Fruit fly (Drosophila melanogaster) whole organism, wandering third instar larva: Measurements from ENCODE around the gene dmt.

Experiments used
- CG32264 ChIP-seq: fragments of 200-800 bp; sonication (Bioruptor generic); optimal IDR thresholded peaks from 2 replicates; lab custom pipeline; 2016; ENCODE audit warnings: missing biosample characterization, missing genetic modification characterization
- CG9705 ChIP-seq: fragments of 200-800 bp; sonication (Bioruptor generic); optimal IDR thresholded peaks from 2 replicates; lab custom pipeline; 2018; ENCODE audit warnings: missing biosample characterization, mild to moderate bottlenecking, missing genetic modification characterization
- CrebA ChIP-seq: fragments of 200-800 bp; sonication (Bioruptor generic); optimal IDR thresholded peaks from 2 replicates; lab custom pipeline; 2016; ENCODE audit warnings: missing biosample characterization, mild to moderate bottlenecking, missing genetic modification characterization, borderline replicate concordance
- Dfd ChIP-seq: fragments of >200 bp; optimal IDR thresholded peaks from 2 replicates; lab custom pipeline; 2017; ENCODE audit warnings: missing biosample characterization, missing genetic modification characterization
- Dif ChIP-seq: fragments of 200-275, 200-300 bp; sonication (Bioruptor generic); optimal IDR thresholded peaks from 2 replicates; lab custom pipeline; 2018; ENCODE audit warnings: missing biosample characterization, missing genetic modification characterization; ENCODE audit not compliant: partially characterized antibody
- GATAd ChIP-seq: sonication (Bioruptor generic); optimal IDR thresholded peaks from 2 replicates; lab custom pipeline; 2016; ENCODE audit warnings: missing biosample characterization, missing genetic modification characterization
- HLH106 ChIP-seq: fragments of 200-800 bp; optimal IDR thresholded peaks from 3 replicates; lab custom pipeline; 2019; ENCODE audit warnings: missing biosample characterization, mild to moderate bottlenecking, missing genetic modification characterization, moderate library complexity
- Hnf4 ChIP-seq: fragments of 200-800 bp; sonication (Bioruptor generic); optimal IDR thresholded peaks from 2 replicates; lab custom pipeline; 2016; ENCODE audit warnings: missing biosample characterization, mild to moderate bottlenecking, missing genetic modification characterization
- Hr78 ChIP-seq: fragments of >200 bp; optimal IDR thresholded peaks from 2 replicates; lab custom pipeline; 2017; ENCODE audit warnings: missing biosample characterization, missing genetic modification characterization
- Hr83 ChIP-seq: fragments of 200-300 bp; sonication (Bioruptor generic); optimal IDR thresholded peaks from 2 replicates; lab custom pipeline; 2016; ENCODE audit warnings: missing biosample characterization, mild to moderate bottlenecking, missing genetic modification characterization, moderate library complexity; ENCODE audit not compliant: poor library complexity, severe bottlenecking
- Jra ChIP-seq: sonication (Bioruptor generic); optimal IDR thresholded peaks from 2 replicates; lab custom pipeline; 2016; ENCODE audit warnings: missing biosample characterization, missing genetic modification characterization
- Mio ChIP-seq: sonication (Bioruptor generic); optimal IDR thresholded peaks from 2 replicates; lab custom pipeline; 2016; ENCODE audit warnings: missing biosample characterization, missing genetic modification characterization
- Myc ChIP-seq: fragments of >200 bp; optimal IDR thresholded peaks from 2 replicates; lab custom pipeline; 2017
- N ChIP-seq: fragments of >200 bp; optimal IDR thresholded peaks from 2 replicates; lab custom pipeline; 2018; ENCODE audit warnings: missing biosample characterization, missing external identifiers, missing genetic modification characterization
- OdsH ChIP-seq: fragments of 200-800 bp; sonication (Bioruptor generic); optimal IDR thresholded peaks from 2 replicates; lab custom pipeline; 2016; ENCODE audit warnings: missing biosample characterization, mild to moderate bottlenecking, missing genetic modification characterization
- Rel ChIP-seq, 2 experiments: fragments of 200-800 bp; sonication (Bioruptor generic) in 1 of 2; optimal IDR thresholded peaks; 2 replicates in 1 of 2; 3 replicates in 1 of 2; lab custom pipeline; 2016 to 2019; ENCODE audit warnings: mild to moderate bottlenecking in 2 of 2, missing biosample characterization in 2 of 2, missing genetic modification characterization in 2 of 2, moderate library complexity in 1 of 2
- Sp1 ChIP-seq: fragments of 200-800 bp; sonication (Bioruptor generic); optimal IDR thresholded peaks from 3 replicates; lab custom pipeline; 2019; ENCODE audit warnings: missing biosample characterization, mild to moderate bottlenecking, missing genetic modification characterization, moderate library complexity
- Vsx2 ChIP-seq: fragments of 200-300, 225-300 bp; sonication (Bioruptor generic); optimal IDR thresholded peaks from 2 replicates; lab custom pipeline; 2018; ENCODE audit warnings: missing biosample characterization, missing genetic modification characterization; ENCODE audit not compliant: partially characterized antibody
- br ChIP-seq: fragments of 200-800 bp; sonication (Bioruptor generic); optimal IDR thresholded peaks from 2 replicates; lab custom pipeline; 2016; ENCODE audit warnings: missing biosample characterization, missing genetic modification characterization
- brk ChIP-seq: fragments of 200-800 bp; sonication (Bioruptor generic); optimal IDR thresholded peaks from 2 replicates; lab custom pipeline; 2016; ENCODE audit warnings: missing biosample characterization, mild to moderate bottlenecking, missing genetic modification characterization
- dl ChIP-seq, 2 experiments: fragments of 175-275, 200-275 bp in 1 of 2; fragments of 200-275 bp in 1 of 2; sonication (Bioruptor generic); optimal IDR thresholded peaks; lab custom pipeline; 2018; ENCODE audit warnings: mild to moderate bottlenecking in 2 of 2, missing biosample characterization in 2 of 2, missing genetic modification characterization in 2 of 2, moderate library complexity in 2 of 2; ENCODE audit not compliant: partially characterized antibody in 2 of 2, insufficient read depth in 1 of 2
- dmrt93B ChIP-seq: fragments of 200-800 bp; sonication (Bioruptor generic); optimal IDR thresholded peaks from 2 replicates; lab custom pipeline; 2018; ENCODE audit warnings: missing biosample characterization, mild to moderate bottlenecking, missing genetic modification characterization
- dsf ChIP-seq: sonication (Bioruptor generic); optimal IDR thresholded peaks from 2 replicates; lab custom pipeline; 2016; ENCODE audit warnings: missing biosample characterization, missing genetic modification characterization, borderline replicate concordance
- foxo ChIP-seq, 2 experiments: fragments of 200-800 bp; sonication (Bioruptor generic); optimal IDR thresholded peaks; 2 replicates in 1 of 2; 3 replicates in 1 of 2; lab custom pipeline; 2016 to 2017; ENCODE audit warnings: missing biosample characterization in 2 of 2, missing genetic modification characterization in 2 of 2
- fru ChIP-seq: fragments of 200-800 bp; sonication (Bioruptor generic); optimal IDR thresholded peaks from 3 replicates; lab custom pipeline; 2016; ENCODE audit warnings: missing biosample characterization, mild to moderate bottlenecking, missing genetic modification characterization
- h ChIP-seq: fragments of 200-800 bp; sonication (Bioruptor generic); optimal IDR thresholded peaks from 3 replicates; lab custom pipeline; 2016; ENCODE audit warnings: missing biosample characterization, mild to moderate bottlenecking, missing genetic modification characterization
- jim ChIP-seq: fragments of 175-275, 200-325 bp; sonication (Bioruptor generic); optimal IDR thresholded peaks from 2 replicates; lab custom pipeline; 2016; ENCODE audit warnings: missing biosample characterization, mild to moderate bottlenecking, missing genetic modification characterization
- lola ChIP-seq: fragments of >200 bp; optimal IDR thresholded peaks from 2 replicates; lab custom pipeline; 2017; ENCODE audit warnings: missing biosample characterization, missing genetic modification characterization
- psq ChIP-seq: fragments of 200-800 bp; sonication (Bioruptor generic); optimal IDR thresholded peaks from 3 replicates; lab custom pipeline; 2017; ENCODE audit warnings: missing biosample characterization, mild to moderate bottlenecking, missing genetic modification characterization, moderate library complexity
- rgr ChIP-seq: fragments of 200-800 bp; sonication (Bioruptor generic); optimal IDR thresholded peaks from 3 replicates; lab custom pipeline; 2016; ENCODE audit warnings: missing biosample characterization, mild to moderate bottlenecking, missing genetic modification characterization
- sage ChIP-seq: fragments of 200-800 bp; sonication (Bioruptor generic); optimal IDR thresholded peaks from 2 replicates; lab custom pipeline; 2016; ENCODE audit warnings: missing biosample characterization, mild to moderate bottlenecking, missing genetic modification characterization
- sv ChIP-seq: fragments of 200-800 bp; sonication (Bioruptor generic); optimal IDR thresholded peaks from 3 replicates; lab custom pipeline; 2016; ENCODE audit warnings: missing biosample characterization, missing genetic modification characterization
- tai ChIP-seq: sonication (Bioruptor generic); optimal IDR thresholded peaks from 2 replicates; lab custom pipeline; 2016; ENCODE audit warnings: missing biosample characterization, missing genetic modification characterization
- usp ChIP-seq: fragments of >200 bp; optimal IDR thresholded peaks from 2 replicates; lab custom pipeline; 2017; ENCODE audit warnings: missing biosample characterization, missing genetic modification characterization
- woc ChIP-seq: sonication (Bioruptor generic); optimal IDR thresholded peaks from 2 replicates; lab custom pipeline; 2016; ENCODE audit warnings: missing biosample characterization, mild to moderate bottlenecking, missing genetic modification characterization

Gene dmt

dm6 chr3R:9694999-9695398, 15.9 kb upstream of the dmt start:
- TF ChIP-seq brk (no peak), Vsx2 (GFP tag; lab: Kevin White, UChicago) (no peak), foxo (GFP tag; optimal IDR thresholded peaks at IDR 0.05; lab: Kevin White, UChicago) (no peak), Jra (GFP tag; lab: Kevin White, UChicago) (no peak), woc (no peak)

DNA sequence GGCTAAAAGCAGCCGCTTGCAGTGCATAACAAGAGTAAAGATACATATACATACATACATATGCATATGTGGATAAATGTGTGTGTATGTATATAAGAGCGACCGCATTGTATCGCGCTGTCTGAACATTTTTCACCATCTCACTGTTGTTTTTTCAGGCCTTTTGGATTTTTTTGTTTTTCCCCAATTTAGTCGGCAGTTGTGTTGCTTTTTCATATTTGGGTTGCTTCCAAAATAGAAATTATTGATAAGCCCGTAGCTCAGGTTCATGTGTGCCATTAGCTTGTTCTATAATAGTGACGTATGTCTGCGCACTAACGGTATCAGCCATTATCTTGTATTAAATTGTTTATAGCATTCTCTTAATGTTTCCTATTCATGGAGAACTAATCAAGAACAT, 10.4 kb upstream of the dmt start:
- TF ChIP-seq Rel (GFP tag; optimal IDR thresholded peaks at IDR 0.05; lab: Kevin White, UChicago) (no peak), Rel (tag; optimal IDR thresholded peaks at IDR 0.05; lab: Kevin White, UChicago) (peak; percentile 96), foxo (GFP tag; optimal IDR thresholded peaks at IDR 0.05; lab: Kevin White, UChicago) (no peak)

DNA sequence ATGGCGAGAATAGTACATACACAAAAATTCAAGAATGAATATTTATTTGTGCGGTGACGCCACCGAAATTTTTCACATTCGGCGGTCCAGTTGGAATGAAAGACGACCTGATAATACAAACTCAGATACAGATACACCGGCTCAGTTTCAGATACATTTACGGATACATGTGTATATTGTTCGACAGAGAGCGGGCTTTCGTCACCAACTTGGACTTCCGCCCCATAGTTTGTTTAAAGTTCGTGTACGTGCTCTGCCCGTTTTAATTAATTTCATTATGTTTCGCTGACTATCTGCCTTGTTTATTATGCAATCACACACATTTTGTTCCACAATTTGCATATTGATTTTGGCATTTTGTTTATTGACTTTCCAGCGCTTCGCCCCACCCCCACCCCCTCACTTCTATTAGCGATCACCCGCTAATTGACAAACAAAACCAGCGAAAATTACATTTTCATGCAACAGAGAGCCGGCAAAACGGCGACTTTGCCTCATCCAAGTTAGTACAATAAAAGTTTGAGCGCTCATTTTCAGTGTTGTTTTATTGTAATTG, 9.7 kb upstream of the dmt start:
- no peak for TF ChIP-seq lola (GFP tag; lab: Kevin White, UChicago)
- TF ChIP-seq fru (GFP tag; lab: Kevin White, UChicago) = no peak
- no peak for TF ChIP-seq sv (GFP tag; lab: Kevin White, UChicago)
- no peak for TF ChIP-seq Dif (GFP tag; lab: Kevin White, UChicago)
- TF ChIP-seq Dfd (GFP tag; lab: Kevin White, UChicago) = no peak
- peak; percentile 62 for TF ChIP-seq rgr
- peak; percentile 42 for TF ChIP-seq h (GFP tag; lab: Kevin White, UChicago)
- no peak for TF ChIP-seq Hr78 (GFP tag; lab: Kevin White, UChicago)
- no peak for TF ChIP-seq GATAd (GFP tag; lab: Kevin White, UChicago)
- TF ChIP-seq brk = no peak
- TF ChIP-seq OdsH (GFP tag; lab: Kevin White, UChicago) = peak; percentile 56
- peak; percentile 1 for TF ChIP-seq Jra (GFP tag; lab: Kevin White, UChicago)
- no peak for TF ChIP-seq dl (GFP tag; optimal IDR thresholded peaks at IDR 0.05; lab: Kevin White, UChicago; ENCODE audit: insufficient read depth in 1 of 2, partially characterized antibody in 2 of 2)
- no peak for TF ChIP-seq CG32264 (GFP tag; lab: Kevin White, UChicago)
- no peak for TF ChIP-seq dsf (GFP tag; lab: Kevin White, UChicago)
- TF ChIP-seq Hr83 (GFP tag; lab: Kevin White, UChicago) = peak; percentile 23
- no peak for TF ChIP-seq sage
- no peak for TF ChIP-seq CrebA (GFP tag; lab: Kevin White, UChicago)
- TF ChIP-seq N = no peak
- no peak for TF ChIP-seq usp (GFP tag; lab: Kevin White, UChicago)
- peak in 1 of 2 experiments; percentile 7 for TF ChIP-seq foxo (GFP tag; optimal IDR thresholded peaks at IDR 0.05; lab: Kevin White, UChicago)
- no peak for TF ChIP-seq CG9705
- TF ChIP-seq Rel (GFP tag; optimal IDR thresholded peaks at IDR 0.05; lab: Kevin White, UChicago) = no peak
- no peak for TF ChIP-seq Rel (tag; optimal IDR thresholded peaks at IDR 0.05; lab: Kevin White, UChicago)
- peak; percentile 5 for TF ChIP-seq Sp1 (GFP tag; lab: Kevin White, UChicago)
- TF ChIP-seq jim = no peak
- peak; percentile 22 for TF ChIP-seq HLH106 (tag; lab: Kevin White, UChicago)
- peak; percentile 3 for TF ChIP-seq dmrt93B

dm6 chr3R:9701897-9702296, 9.0 kb upstream of the dmt start:
- peak; percentile 23 for TF ChIP-seq rgr
- TF ChIP-seq Vsx2 (GFP tag; lab: Kevin White, UChicago) = no peak
- peak; percentile 22 for TF ChIP-seq sage

dm6 chr3R:9702567-9702966, 8.4 kb upstream of the dmt start:
- TF ChIP-seq jim (no peak), brk (no peak), Jra (GFP tag; lab: Kevin White, UChicago) (no peak), dmrt93B (no peak), sv (GFP tag; lab: Kevin White, UChicago) (peak; percentile 91), foxo (GFP tag; optimal IDR thresholded peaks at IDR 0.05; lab: Kevin White, UChicago) (peak in 1 of 2 experiments; percentile 65), rgr (peak; percentile 77), Vsx2 (GFP tag; lab: Kevin White, UChicago) (no peak), Rel (GFP tag; optimal IDR thresholded peaks at IDR 0.05; lab: Kevin White, UChicago) (peak; percentile 36), Rel (tag; optimal IDR thresholded peaks at IDR 0.05; lab: Kevin White, UChicago) (no peak), dsf (GFP tag; lab: Kevin White, UChicago) (peak; percentile 39), Mio (no peak), N (no peak), Hr83 (GFP tag; lab: Kevin White, UChicago) (no peak), Myc (no peak), Dfd (GFP tag; lab: Kevin White, UChicago) (no peak), GATAd (GFP tag; lab: Kevin White, UChicago) (peak; percentile 16), CrebA (GFP tag; lab: Kevin White, UChicago) (no peak), fru (GFP tag; lab: Kevin White, UChicago) (peak; percentile 23), tai (no peak), usp (GFP tag; lab: Kevin White, UChicago) (no peak), CG9705 (no peak), br (GFP tag; lab: Kevin White, UChicago) (peak; percentile 37), Sp1 (GFP tag; lab: Kevin White, UChicago) (peak; percentile 22), Hnf4 (GFP tag; lab: Kevin White, UChicago) (peak; percentile 67), psq (GFP tag; lab: Kevin White, UChicago) (peak; percentile 32), sage (no peak), OdsH (GFP tag; lab: Kevin White, UChicago) (peak; percentile 58), CG32264 (GFP tag; lab: Kevin White, UChicago) (no peak), h (GFP tag; lab: Kevin White, UChicago) (peak; percentile 74), Dif (GFP tag; lab: Kevin White, UChicago) (no peak), lola (GFP tag; lab: Kevin White, UChicago) (no peak)
